Worm (Caenorhabditis elegans) whole organism, L4 larva: ENCODE results near the gene F53F8.7.

Experiments used
- ceh-82 ChIP-seq: sonication (generic microtip); optimal IDR thresholded peaks from 2 replicates; lab custom pipeline; 2017; ENCODE audit warnings: missing biosample characterization, missing genetic modification characterization
- hlh-30 ChIP-seq: sonication (generic microtip); optimal IDR thresholded peaks from 2 replicates; lab custom pipeline; 2017; ENCODE audit warnings: antibody characterized with exemption, mild to moderate bottlenecking, missing genetic modification characterization, missing compliant biosample characterization; ENCODE audit not compliant: insufficient read depth
- unc-39 ChIP-seq: sonication (generic microtip); optimal IDR thresholded peaks from 2 replicates; lab custom pipeline; 2017; ENCODE audit warnings: missing biosample characterization, missing genetic modification characterization

DNA sequence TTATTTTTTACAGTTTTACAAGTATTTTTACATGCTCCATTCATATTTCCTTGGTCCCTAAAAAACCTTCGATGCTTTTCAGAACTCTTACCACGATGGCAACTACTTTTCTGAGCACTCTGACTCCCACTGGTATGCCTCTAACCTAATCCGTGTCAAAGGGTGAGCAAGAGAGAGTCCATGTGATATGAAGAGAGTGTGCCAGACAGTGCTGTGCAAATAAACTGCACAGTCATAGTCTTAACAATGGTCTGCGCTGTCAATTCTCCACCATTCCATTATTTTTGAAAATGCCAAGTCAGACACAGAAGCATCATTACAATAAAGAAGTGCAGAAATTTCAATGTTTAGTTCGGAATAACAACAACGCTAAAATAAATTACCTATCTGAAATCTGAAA, 47.1 kb upstream of the F53F8.7 start:
- no peak for TF ChIP-seq hlh-30
- no peak for TF ChIP-seq unc-39 (tag; lab: Kevin White, UChicago)
- TF ChIP-seq ceh-82 (tag; lab: Kevin White, UChicago), result no peak
